Worm (Caenorhabditis elegans) whole organism, young adult: ENCODE measurements around the gene wht-5.

Experiments used
- B0035.1 ChIP-seq: sonication (generic microtip); optimal IDR thresholded peaks from 2 replicates; lab custom pipeline; 2016; ENCODE audit warnings: missing genetic modification characterization, mild to moderate bottlenecking, missing compliant biosample characterization, missing genotype, missing genetic modification reagents
- B0261.1 ChIP-seq: sonication (generic microtip); optimal IDR thresholded peaks from 2 replicates; lab custom pipeline; 2016; ENCODE audit warnings: mild to moderate bottlenecking, missing genetic modification characterization, moderate library complexity, missing compliant biosample characterization
- B0336.3 ChIP-seq: fragments of 200-800 bp; sonication (Bioruptor generic); IDR thresholded peaks from 2 replicates; pipeline ENCODE4 v1.3.6; 2022; ENCODE audit warnings: missing genetic modification characterization, missing compliant biosample characterization
- C06A6.2 ChIP-seq: fragments of 200-800 bp; sonication (Bioruptor generic); conservative IDR thresholded peaks from 2 replicates; pipeline ENCODE4 v1.3.6; 2022; ENCODE audit warnings: missing genetic modification characterization, missing compliant biosample characterization
- C17E4.6 ChIP-seq: fragments of 200-800 bp; sonication (Bioruptor generic); IDR thresholded peaks from 2 replicates; pipeline ENCODE4 v1.3.6; 2022; ENCODE audit warnings: missing genetic modification reagents, missing genetic modification characterization, missing compliant biosample characterization
- D2030.7 ChIP-seq: fragments of 200-800 bp; sonication (Bioruptor generic); IDR thresholded peaks from 2 replicates; pipeline ENCODE4 v1.3.6; 2022; ENCODE audit warnings: missing genetic modification reagents, missing genetic modification characterization, missing compliant biosample characterization
- F10E7.11 ChIP-seq: sonication (generic microtip); optimal IDR thresholded peaks from 2 replicates; lab custom pipeline; 2017; ENCODE audit warnings: mild to moderate bottlenecking, missing genetic modification characterization, moderate library complexity, missing compliant biosample characterization
- F23B12.7 ChIP-seq: sonication (generic microtip); optimal IDR thresholded peaks from 2 replicates; lab custom pipeline; 2017; ENCODE audit warnings: missing genetic modification characterization, mild to moderate bottlenecking, missing compliant biosample characterization, antibody characterized with exemption, moderate library complexity; ENCODE audit not compliant: insufficient read depth
- F39B2.1 ChIP-seq: fragments of 200-800 bp; sonication (Bioruptor generic); IDR thresholded peaks from 2 replicates; pipeline ENCODE4 v1.3.6; 2022; ENCODE audit warnings: missing genetic modification reagents, missing genetic modification characterization, missing compliant biosample characterization
- K11D2.4 ChIP-seq: fragments of 200-800 bp; sonication (Bioruptor generic); IDR thresholded peaks from 2 replicates; pipeline ENCODE4 v1.3.6; 2022; ENCODE audit warnings: missing genetic modification reagents, missing genetic modification characterization, missing compliant biosample characterization
- K12H6.12 ChIP-seq: fragments of 200-800 bp; sonication (Bioruptor generic); optimal IDR thresholded peaks from 2 replicates; lab custom pipeline; 2018; ENCODE audit warnings: mild to moderate bottlenecking, missing genetic modification characterization, missing compliant biosample characterization
- Y53F4B.3 ChIP-seq: fragments of 200-800 bp; sonication (Bioruptor generic); IDR thresholded peaks from 2 replicates; pipeline ENCODE4 v1.3.6; 2022; ENCODE audit warnings: missing genetic modification reagents, missing genetic modification characterization, missing compliant biosample characterization
- Y53G8AR.9 ChIP-seq: fragments of 200-800 bp; sonication (Bioruptor generic); conservative IDR thresholded peaks from 2 replicates; pipeline ENCODE4 v1.3.6; 2022; ENCODE audit warnings: missing genetic modification reagents, missing genetic modification characterization, missing compliant biosample characterization
- Y56A3A.18 ChIP-seq: fragments of 200-800 bp; sonication (Bioruptor generic); IDR thresholded peaks from 2 replicates; pipeline ENCODE4 v1.3.6; 2022; ENCODE audit warnings: missing genetic modification reagents, missing genetic modification characterization, missing compliant biosample characterization
- ama-1 ChIP-seq, 3 experiments: fragments of 150-350 bp in 1 of 3; sonication (generic microtip) in 2 of 3; optimal IDR thresholded peaks; 2 replicates each; lab custom pipeline; 2014 to 2018; ENCODE audit warnings: missing biosample characterization in 2 of 3, missing genetic modification characterization in 2 of 3, missing genetic modification reagents in 2 of 3
- aptf-2 ChIP-seq: fragments of 200-800 bp; sonication (Bioruptor generic); conservative IDR thresholded peaks from 2 replicates; pipeline ENCODE4 v1.3.6; 2022; ENCODE audit warnings: missing genetic modification reagents, missing genetic modification characterization, missing compliant biosample characterization
- aptf-3 ChIP-seq: fragments of 200-800 bp; sonication (Bioruptor generic); IDR thresholded peaks from 2 replicates; pipeline ENCODE4 v1.3.6; 2022; ENCODE audit warnings: missing genetic modification characterization, missing compliant biosample characterization
- bed-1 ChIP-seq: fragments of 200-800 bp; sonication (Bioruptor generic); IDR thresholded peaks from 2 replicates; pipeline ENCODE4 v1.3.6; 2022; ENCODE audit warnings: missing genetic modification reagents, missing genetic modification characterization, missing compliant biosample characterization
- bed-2 ChIP-seq: fragments of 200-800 bp; sonication (Bioruptor generic); IDR thresholded peaks from 2 replicates; pipeline ENCODE4 v1.3.6; 2022; ENCODE audit warnings: missing genetic modification reagents, missing genetic modification characterization, missing compliant biosample characterization
- cebp-2 ChIP-seq: fragments of 200-800 bp; sonication (Bioruptor generic); IDR thresholded peaks from 2 replicates; pipeline ENCODE4 v1.3.6; 2022; ENCODE audit warnings: missing genetic modification characterization, missing compliant biosample characterization
- ceh-100 ChIP-seq: fragments of 200-800 bp; sonication (Bioruptor generic); IDR thresholded peaks from 2 replicates; pipeline ENCODE4 v1.3.6; 2022; ENCODE audit warnings: missing genetic modification reagents, missing genetic modification characterization, missing compliant biosample characterization
- ceh-58 ChIP-seq: fragments of 200-800 bp; sonication (Bioruptor generic); IDR thresholded peaks from 2 replicates; pipeline ENCODE4 v1.3.6; 2022; ENCODE audit warnings: missing genetic modification characterization, missing compliant biosample characterization
- die-1 ChIP-seq: sonication (generic microtip); optimal IDR thresholded peaks from 2 replicates; lab custom pipeline; 2016; ENCODE audit warnings: missing genotype, mild to moderate bottlenecking, missing genetic modification characterization, missing compliant biosample characterization
- dpff-1 ChIP-seq: sonication (generic microtip); optimal IDR thresholded peaks from 2 replicates; lab custom pipeline; 2017; ENCODE audit warnings: mild to moderate bottlenecking, missing genetic modification characterization, missing compliant biosample characterization
- ekl-4 ChIP-seq: fragments of 200-800 bp; sonication (Bioruptor generic); IDR thresholded peaks from 2 replicates; pipeline ENCODE4 v1.3.6; 2022; ENCODE audit warnings: missing genetic modification reagents, missing genetic modification characterization, missing compliant biosample characterization
- hlh-12 ChIP-seq: sonication (generic microtip); optimal IDR thresholded peaks from 2 replicates; lab custom pipeline; 2016; ENCODE audit warnings: missing genetic modification characterization, missing compliant biosample characterization
- hmg-20 ChIP-seq: fragments of 200-800 bp; sonication (Bioruptor generic); IDR thresholded peaks from 2 replicates; pipeline ENCODE4 v1.3.6; 2022; ENCODE audit warnings: missing genetic modification reagents, missing genetic modification characterization, missing compliant biosample characterization
- lag-1 ChIP-seq: fragments of 200-800 bp; sonication (Bioruptor generic); IDR thresholded peaks from 2 replicates; pipeline ENCODE4 v1.3.6; 2022; ENCODE audit warnings: missing genetic modification reagents, missing genetic modification characterization, missing compliant biosample characterization
- let-607 ChIP-seq, 2 experiments: fragments of 200-800 bp in 1 of 2; sonication (Bioruptor generic) in 1 of 2; sonication (generic microtip) in 1 of 2; optimal IDR thresholded peaks; 2 replicates each; lab custom pipeline; 2016 to 2018; ENCODE audit warnings: mild to moderate bottlenecking in 2 of 2, missing compliant biosample characterization in 2 of 2, missing genetic modification characterization in 2 of 2, moderate library complexity in 2 of 2, missing genotype in 1 of 2
- lin-26 ChIP-seq: fragments of 200-800 bp; sonication (Bioruptor generic); IDR thresholded peaks from 2 replicates; pipeline ENCODE4 v1.3.6; 2022; ENCODE audit warnings: missing genetic modification reagents, missing genetic modification characterization, missing compliant biosample characterization
- lin-54 ChIP-seq: fragments of 200-800 bp; sonication (Bioruptor generic); optimal IDR thresholded peaks from 2 replicates; lab custom pipeline; 2018; ENCODE audit warnings: mild to moderate bottlenecking, missing genetic modification characterization, missing compliant biosample characterization
- lir-1 ChIP-seq: fragments of 200-800 bp; sonication (Bioruptor generic); conservative IDR thresholded peaks from 2 replicates; pipeline ENCODE4 v1.3.6; 2022; ENCODE audit warnings: missing genetic modification reagents, missing genetic modification characterization, missing compliant biosample characterization
- madf-10 ChIP-seq: sonication (generic microtip); optimal IDR thresholded peaks from 2 replicates; lab custom pipeline; 2016; ENCODE audit warnings: mild to moderate bottlenecking, missing genetic modification characterization, missing compliant biosample characterization
- madf-3 ChIP-seq: fragments of 200-800 bp; sonication (Bioruptor generic); IDR thresholded peaks from 2 replicates; pipeline ENCODE4 v1.3.6; 2022; ENCODE audit warnings: missing genetic modification reagents, missing genetic modification characterization, missing compliant biosample characterization
- mel-28 ChIP-seq: sonication (generic microtip); optimal IDR thresholded peaks from 2 replicates; lab custom pipeline; 2016; ENCODE audit warnings: borderline replicate concordance, mild to moderate bottlenecking, missing genetic modification characterization, missing compliant biosample characterization
- nfya-2 ChIP-seq: fragments of 200-800 bp; sonication (Bioruptor generic); IDR thresholded peaks from 2 replicates; pipeline ENCODE4 v1.3.6; 2022; ENCODE audit warnings: missing genetic modification reagents, missing genetic modification characterization, missing compliant biosample characterization
- nfyb-1 ChIP-seq: fragments of 200-800 bp; sonication (Bioruptor generic); IDR thresholded peaks from 2 replicates; pipeline ENCODE4 v1.3.6; 2022; ENCODE audit warnings: missing genetic modification reagents, missing genetic modification characterization, missing compliant biosample characterization
- pbrm-1 ChIP-seq: fragments of 200-800 bp; sonication (Bioruptor generic); IDR thresholded peaks from 2 replicates; pipeline ENCODE4 v1.3.6; 2022; ENCODE audit warnings: missing genetic modification reagents, missing genetic modification characterization, missing compliant biosample characterization
- snpc-1.1 ChIP-seq: sonication (generic microtip); optimal IDR thresholded peaks from 2 replicates; lab custom pipeline; 2017; ENCODE audit warnings: missing genetic modification characterization, mild to moderate bottlenecking, missing compliant biosample characterization, antibody characterized with exemption, moderate library complexity, missing genotype, missing genetic modification reagents; ENCODE audit not compliant: insufficient read depth
- somi-1 ChIP-seq: fragments of 200-800 bp; sonication (Bioruptor generic); optimal IDR thresholded peaks from 2 replicates; lab custom pipeline; 2018; ENCODE audit warnings: mild to moderate bottlenecking, missing genetic modification characterization, missing compliant biosample characterization
- tlf-1 ChIP-seq: fragments of 200-800 bp; sonication (Bioruptor generic); optimal IDR thresholded peaks from 2 replicates; lab custom pipeline; 2018; ENCODE audit warnings: mild to moderate bottlenecking, missing genetic modification characterization, missing compliant biosample characterization
- xnd-1 ChIP-seq: sonication (generic microtip); optimal IDR thresholded peaks from 2 replicates; lab custom pipeline; 2016; ENCODE audit warnings: missing genotype, missing genetic modification reagents, missing genetic modification characterization, missing compliant biosample characterization
- zfh-2 ChIP-seq: fragments of 200-800 bp; sonication (Bioruptor generic); conservative IDR thresholded peaks from 2 replicates; pipeline ENCODE4 v1.3.6; 2022; ENCODE audit warnings: missing genetic modification reagents, missing genetic modification characterization, missing compliant biosample characterization
- ztf-18 ChIP-seq: sonication (generic microtip); optimal IDR thresholded peaks from 2 replicates; lab custom pipeline; 2016; ENCODE audit warnings: missing genotype, mild to moderate bottlenecking, missing genetic modification characterization, missing compliant biosample characterization
- ztf-22 ChIP-seq: fragments of 200-800 bp; sonication (Bioruptor generic); optimal IDR thresholded peaks from 2 replicates; lab custom pipeline; 2018; ENCODE audit warnings: mild to moderate bottlenecking, missing genetic modification characterization, moderate library complexity, missing compliant biosample characterization
- ztf-28 ChIP-seq: fragments of 200-800 bp; sonication (Bioruptor generic); IDR thresholded peaks from 2 replicates; pipeline ENCODE4 v1.3.6; 2022; ENCODE audit warnings: missing genetic modification reagents, missing genetic modification characterization, missing compliant biosample characterization
- ztf-6 ChIP-seq: fragments of 200-800 bp; sonication (Bioruptor generic); IDR thresholded peaks from 2 replicates; pipeline ENCODE4 v1.3.6; 2022; ENCODE audit warnings: missing genetic modification reagents, missing genetic modification characterization, missing compliant biosample characterization

wht-5 gene

DNA sequence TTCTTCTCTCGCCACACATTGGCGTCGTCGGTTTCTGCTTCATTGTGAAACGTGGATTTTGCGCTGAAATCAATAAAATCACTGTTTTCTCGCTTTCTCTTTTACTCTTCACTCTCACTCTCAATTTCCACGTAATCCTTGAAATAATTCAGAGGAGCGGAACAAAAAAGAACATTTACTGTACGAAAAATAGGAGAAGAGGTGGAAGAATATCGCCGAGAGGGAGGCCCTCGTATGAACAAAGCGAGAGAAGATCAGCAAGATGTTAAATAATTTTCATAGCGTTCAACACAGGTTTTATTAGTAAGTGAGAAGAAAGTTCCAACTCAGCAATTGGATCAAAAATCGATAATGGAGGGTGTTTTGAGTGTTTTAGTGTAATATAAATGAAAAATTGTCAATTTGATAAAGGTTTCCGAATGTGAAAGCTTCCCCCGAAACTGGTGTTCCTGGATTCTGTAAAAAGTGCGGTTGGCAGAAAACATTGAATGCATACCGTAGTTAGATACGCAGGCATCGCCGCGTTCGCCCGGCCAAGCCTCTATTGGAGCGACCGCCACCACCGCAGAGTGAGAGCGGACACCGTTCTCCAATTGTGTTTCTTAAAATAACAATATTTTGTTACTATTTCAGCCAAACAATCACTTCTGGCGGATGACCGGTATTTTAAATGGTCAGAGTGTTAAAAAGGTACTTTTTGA lies 24.2 kb downstream of the wht-5 start, which contains the start of the genes ccr-4 and ZC518.8 (continued):
- TF ChIP-seq pbrm-1 = no peak
- 0 out of 2 replicates have a peak, but pooled peaks have one; percentile 34 for TF ChIP-seq aptf-3 (GFP tag; lab: Robert Waterston, UW)
- 0 out of 2 replicates have a peak, but pooled peaks have one; percentile 56 for TF ChIP-seq cebp-2 (GFP tag; lab: Robert Waterston, UW)
- TF ChIP-seq snpc-1.1 = no peak
- TF ChIP-seq C17E4.6 = no peak
- TF ChIP-seq lir-1 (GFP tag; lab: Robert Waterston, UW) = no peak
- TF ChIP-seq D2030.7 (GFP tag; lab: Robert Waterston, UW) = 0 out of 2 replicates have a peak, but pooled peaks have one; percentile 16
- no peak for TF ChIP-seq K12H6.12 (tag; lab: Kevin White, UChicago)
- no peak for TF ChIP-seq madf-10
- no peak for TF ChIP-seq ztf-6 (GFP tag; lab: Robert Waterston, UW)
- no peak for TF ChIP-seq ceh-58 (GFP tag; lab: Robert Waterston, UW)
- TF ChIP-seq ztf-28 (GFP tag; lab: Robert Waterston, UW) = 0 out of 2 replicates have a peak, but pooled peaks have one; percentile 32
- no peak for TF ChIP-seq nfyb-1 (GFP tag; lab: Robert Waterston, UW)
- no peak for TF ChIP-seq Y53G8AR.9
- peak; percentile 27 for TF ChIP-seq lin-54 (GFP tag; lab: Kevin White, UChicago)
- TF ChIP-seq Y56A3A.18 = no peak
- TF ChIP-seq xnd-1 = no peak
- TF ChIP-seq zfh-2 (GFP tag; lab: Robert Waterston, UW) = peak; percentile 47; the same call in 1 of the 2 replicates
- no peak for TF ChIP-seq bed-2 (GFP tag; lab: Robert Waterston, UW)
- no peak for TF ChIP-seq F23B12.7
- TF ChIP-seq ama-1 (optimal IDR thresholded peaks at IDR 0.05; lab: Kevin White, UChicago) = no peak
- TF ChIP-seq ama-1 (GFP tag; optimal IDR thresholded peaks at IDR 0.05; lab: Kevin White, UChicago) = no peak
- no peak for TF ChIP-seq F39B2.1 (GFP tag; lab: Robert Waterston, UW)
- no peak for TF ChIP-seq ztf-22 (GFP tag; lab: Kevin White, UChicago)
- TF ChIP-seq die-1 = no peak
- TF ChIP-seq ztf-18 (tag; lab: Kevin White, UChicago) = no peak
- TF ChIP-seq madf-3 (GFP tag; lab: Robert Waterston, UW) = no peak
- TF ChIP-seq K11D2.4 (GFP tag; lab: Robert Waterston, UW) = no peak
- peak; percentile 2 to 76 for TF ChIP-seq let-607 (tag; optimal IDR thresholded peaks at IDR 0.05; lab: Kevin White, UChicago)
- no peak for TF ChIP-seq ekl-4 (GFP tag; lab: Robert Waterston, UW)
- no peak for TF ChIP-seq B0336.3 (GFP tag; lab: Robert Waterston, UW)
- no peak for TF ChIP-seq tlf-1 (GFP tag; lab: Kevin White, UChicago)
- TF ChIP-seq bed-1 (GFP tag; lab: Robert Waterston, UW) = 0 out of 2 replicates have a peak, but pooled peaks have one; percentile 67
- TF ChIP-seq dpff-1 = no peak
- TF ChIP-seq somi-1 (GFP tag; lab: Kevin White, UChicago) = no peak
- TF ChIP-seq hmg-20 (GFP tag; lab: Robert Waterston, UW) = no peak
- no peak for TF ChIP-seq ceh-100 (GFP tag; lab: Robert Waterston, UW)
- no peak for TF ChIP-seq B0035.1 (tag; lab: Kevin White, UChicago)
- no peak for TF ChIP-seq aptf-2 (GFP tag; lab: Robert Waterston, UW)
- TF ChIP-seq F10E7.11 = no peak
- no peak for TF ChIP-seq mel-28 (tag; lab: Kevin White, UChicago)
- no peak for TF ChIP-seq B0261.1 (tag; lab: Kevin White, UChicago)
- TF ChIP-seq lin-26 (GFP tag; lab: Robert Waterston, UW) = 0 out of 2 replicates have a peak, but pooled peaks have one; percentile 50
- TF ChIP-seq C06A6.2 (GFP tag; lab: Robert Waterston, UW) = no peak
- TF ChIP-seq nfya-2 = no peak
- no peak for TF ChIP-seq hlh-12 (tag; lab: Kevin White, UChicago)
- no peak for TF ChIP-seq lag-1 (GFP tag; lab: Robert Waterston, UW)
- no peak for TF ChIP-seq Y53F4B.3
